Worm (Caenorhabditis elegans): ENCODE measurements around the gene unc-112.

Gene unc-112

DNA sequence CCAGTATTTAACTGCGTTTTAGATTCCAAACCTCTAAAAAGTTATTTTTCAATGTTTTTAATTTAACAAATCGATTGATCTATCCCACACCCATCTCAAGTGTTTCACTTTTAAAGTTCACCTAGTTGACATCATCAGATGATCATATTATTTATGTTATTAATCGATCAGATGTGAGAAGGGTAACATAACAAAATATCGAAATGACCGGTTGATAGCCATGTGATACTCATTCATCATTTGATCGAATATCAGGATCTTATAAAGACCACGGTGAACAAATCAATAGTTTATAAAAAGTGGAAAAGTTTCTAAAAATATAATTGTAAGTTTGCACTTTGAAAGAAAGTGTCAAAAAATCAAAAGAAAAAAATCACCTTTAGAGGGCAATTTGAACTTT lies 40.8 kb downstream of the unc-112 start (continued):
- no peak for TF ChIP-seq alr-1 (tag; optimal IDR thresholded peaks at IDR 0.05; ENCODE audit: borderline replicate concordance)
- no peak for TF ChIP-seq nhr-90 (tag; optimal IDR thresholded peaks at IDR 0.05; ENCODE audit: poor library complexity)
- no peak for TF ChIP-seq mdl-1 (tag; optimal IDR thresholded peaks at IDR 0.05)
- no peak for TF ChIP-seq sptf-1 (tag; optimal IDR thresholded peaks at IDR 0.05)
- TF ChIP-seq sox-4 (tag; optimal IDR thresholded peaks at IDR 0.05): no peak
- no peak for TF ChIP-seq pqm-1 (tag; optimal IDR thresholded peaks at IDR 0.05)
- TF ChIP-seq fkh-4 (tag; optimal IDR thresholded peaks at IDR 0.05; ENCODE audit: borderline replicate concordance): no peak

DNA sequence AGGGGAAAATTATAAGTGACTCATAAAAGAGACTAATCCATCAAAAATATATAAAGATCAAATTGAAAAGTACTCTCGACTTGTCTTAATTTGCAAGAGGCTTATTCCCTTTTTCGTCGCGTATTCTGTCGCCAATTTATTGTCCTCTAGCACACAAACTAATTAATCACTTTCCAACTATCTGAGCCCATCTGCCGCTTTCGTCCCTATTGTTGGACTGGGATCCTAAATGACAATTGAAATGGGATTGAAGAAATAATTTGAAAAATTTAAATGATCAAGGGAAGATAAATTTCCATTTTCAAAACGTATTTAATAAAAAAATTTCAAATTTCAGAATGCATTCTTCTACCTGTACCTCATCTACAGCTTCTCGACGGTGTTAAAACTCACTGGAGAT lies 45.8 kb downstream of the unc-112 start:
- TF ChIP-seq grh-1 (GFP tag; IDR thresholded peaks at IDR 0.05): no peak
- TF ChIP-seq C04F5.9 (tag; optimal IDR thresholded peaks at IDR 0.05): no peak
- no peak for TF ChIP-seq ceh-8 (GFP tag; optimal IDR thresholded peaks at IDR 0.05)
- TF ChIP-seq ces-1 (GFP tag; optimal IDR thresholded peaks at IDR 0.05): no peak
- TF ChIP-seq lin-13 (GFP tag; optimal IDR thresholded peaks at IDR 0.05): no peak
- no peak for TF ChIP-seq hlh-4 (tag; optimal IDR thresholded peaks at IDR 0.05)
- TF ChIP-seq nhr-90 (tag; optimal IDR thresholded peaks at IDR 0.05; ENCODE audit: poor library complexity): no peak
- TF ChIP-seq nhr-84 (tag; optimal IDR thresholded peaks at IDR 0.05): no peak
- no peak for TF ChIP-seq efl-1 (optimal IDR thresholded peaks at IDR 0.05)
- peak in 1 of 2 experiments; percentile 78 for TF ChIP-seq efl-1 (GFP tag; optimal IDR thresholded peaks at IDR 0.05 in 1 of 2)
- no peak for TF ChIP-seq unc-62 (GFP tag; optimal IDR thresholded peaks at IDR 0.05)
- peak in 1 of 2 experiments; percentile 19 for TF ChIP-seq ztf-11 (tag; optimal IDR thresholded peaks at IDR 0.05)

DNA sequence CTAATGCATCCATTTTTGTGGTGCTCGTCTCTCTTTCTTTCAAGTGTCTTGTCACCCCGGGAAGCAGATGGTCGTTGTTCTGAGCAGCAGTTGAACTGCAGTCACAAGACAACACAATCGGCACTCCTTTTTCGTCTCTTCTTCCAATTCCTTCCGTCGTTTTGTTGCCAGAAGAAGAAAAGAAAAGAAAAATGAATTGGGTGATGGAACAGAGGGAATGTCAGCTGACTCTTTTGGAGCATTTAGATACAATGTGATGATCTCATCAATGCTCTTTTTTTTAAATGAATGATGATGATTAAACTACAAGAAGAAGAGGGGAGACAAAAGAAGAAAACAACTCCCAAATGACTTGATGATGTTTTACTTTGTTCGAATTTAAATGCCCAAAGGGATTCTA lies 46.5 kb downstream of the unc-112 start:
- TF ChIP-seq tlp-1 (tag; optimal IDR thresholded peaks at IDR 0.05) (no peak), efl-1 (optimal IDR thresholded peaks at IDR 0.05) (peak in 1 of 2 experiments; percentile 22), efl-1 (GFP tag; optimal IDR thresholded peaks at IDR 0.05 in 1 of 2) (peak; percentile 12 to 56), hlh-17 (GFP tag; optimal IDR thresholded peaks at IDR 0.05; ENCODE audit: borderline replicate concordance) (no peak), grh-1 (GFP tag; IDR thresholded peaks at IDR 0.05) (no peak), fos-1 (tag; optimal IDR thresholded peaks at IDR 0.05) (no peak), unc-30 (tag; optimal IDR thresholded peaks at IDR 0.05) (no peak), ztf-4 (tag; optimal IDR thresholded peaks at IDR 0.05) (no peak), lin-14 (GFP tag; optimal IDR thresholded peaks at IDR 0.05) (peak; percentile 81), elt-3 (tag; optimal IDR thresholded peaks at IDR 0.05) (no peak), lin-13 (GFP tag; optimal IDR thresholded peaks at IDR 0.05) (no peak), elt-2 (tag; optimal IDR thresholded peaks at IDR 0.05) (no peak), hpl-2 (GFP tag; optimal IDR thresholded peaks at IDR 0.05) (no peak), pqm-1 (tag; optimal IDR thresholded peaks at IDR 0.05) (no peak), nhr-47 (tag; optimal IDR thresholded peaks at IDR 0.05) (peak; percentile 14), dpl-1 (GFP tag; optimal IDR thresholded peaks at IDR 0.05) (peak in 1 of 3 experiments; percentile 8), nhr-11 (tag; optimal IDR thresholded peaks at IDR 0.05) (no peak), hlh-4 (tag; optimal IDR thresholded peaks at IDR 0.05) (no peak), ceh-8 (GFP tag; optimal IDR thresholded peaks at IDR 0.05) (no peak), C04F5.9 (tag; optimal IDR thresholded peaks at IDR 0.05) (no peak), sup-37 (GFP tag; optimal IDR thresholded peaks at IDR 0.05) (no peak), snpc-4 (tag; optimal IDR thresholded peaks at IDR 0.05) (no peak), fkh-10 (GFP tag; optimal IDR thresholded peaks at IDR 0.05) (peak; percentile 36), sox-4 (tag; optimal IDR thresholded peaks at IDR 0.05) (no peak), unc-62 (GFP tag; optimal IDR thresholded peaks at IDR 0.05) (no peak), alr-1 (tag; optimal IDR thresholded peaks at IDR 0.05; ENCODE audit: borderline replicate concordance) (no peak), rnt-1 (tag; optimal IDR thresholded peaks at IDR 0.05) (peak; percentile 32), blmp-1 (tag; optimal IDR thresholded peaks at IDR 0.05) (no peak), pax-3 (tag; optimal IDR thresholded peaks at IDR 0.05) (no peak), irx-1 (tag; optimal IDR thresholded peaks at IDR 0.05) (no peak), ceh-82 (tag; optimal IDR thresholded peaks at IDR 0.05) (no peak), nhr-71 (tag; optimal IDR thresholded peaks at IDR 0.05) (peak; percentile 59), swsn-7 (tag; optimal IDR thresholded peaks at IDR 0.05) (no peak), nhr-237 (tag; optimal IDR thresholded peaks at IDR 0.05) (no peak), nhr-12 (tag; optimal IDR thresholded peaks at IDR 0.05) (no peak), mef-2 (tag; optimal IDR thresholded peaks at IDR 0.05) (no peak), egl-13 (tag; optimal IDR thresholded peaks at IDR 0.05) (no peak), Y116A8C.19 (tag; optimal IDR thresholded peaks at IDR 0.05; ENCODE audit: borderline replicate concordance) (no peak), lin-35 (GFP tag; optimal IDR thresholded peaks at IDR 0.05) (peak in 1 of 2 experiments; percentile 4), ceh-90 (tag; optimal IDR thresholded peaks at IDR 0.05) (no peak)

Measured in whole organism, L1 larva.